Fruit fly (Drosophila melanogaster): ENCODE measurements around the gene CG14244.

DNA sequence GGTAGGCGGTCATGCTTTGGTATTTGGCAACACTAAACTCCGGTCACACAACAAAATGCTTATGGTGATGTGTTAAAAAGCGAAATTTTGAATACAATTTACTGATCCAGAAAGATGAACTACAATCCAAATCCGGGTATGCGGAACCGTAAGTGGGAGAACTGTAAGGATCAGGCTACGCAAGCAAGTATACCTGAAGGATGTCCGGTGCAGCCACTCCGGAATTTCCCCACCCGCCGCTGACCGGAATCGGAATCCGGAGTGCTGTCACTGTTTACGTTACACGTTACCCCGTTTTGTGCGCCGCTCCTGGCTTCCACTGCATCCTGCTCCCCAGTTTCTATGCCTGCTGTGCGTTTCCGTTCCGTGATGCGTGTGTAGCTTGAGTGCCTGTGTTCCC, 8.1 kb upstream of the CG14244 start, which contains the start of gene Yif1:
- TF ChIP-seq bab1 (GFP tag; optimal IDR thresholded peaks at IDR 0.05) (no peak), toe (GFP tag; optimal IDR thresholded peaks at IDR 0.05) (no peak), Hr96 (GFP tag; optimal IDR thresholded peaks at IDR 0.05) (no peak), pad (GFP tag; optimal IDR thresholded peaks at IDR 0.05) (no peak), kay (GFP tag; ENCODE audit: borderline replicate concordance) (no peak), cnc (optimal IDR thresholded peaks at IDR 0.05) (no peak), CG5204 (GFP tag; optimal IDR thresholded peaks at IDR 0.05) (no peak), CG7045 (GFP tag; optimal IDR thresholded peaks at IDR 0.05) (no peak), ovo (GFP tag; optimal IDR thresholded peaks at IDR 0.05) (no peak), CG12768 (GFP tag; optimal IDR thresholded peaks at IDR 0.05) (no peak), tj (GFP tag; optimal IDR thresholded peaks at IDR 0.05) (no peak), Clk (GFP tag; optimal IDR thresholded peaks at IDR 0.05) (no peak), CG1620 (GFP tag; optimal IDR thresholded peaks at IDR 0.05) (no peak)

Data from whole organism, adult.